Worm (Caenorhabditis elegans) whole organism, dauer: ENCODE results near the gene C15F1.1.

ENCODE experiments used
- unc-62 ChIP-seq: sonication (generic microtip); optimal IDR thresholded peaks from 2 replicates; lab custom pipeline; 2017; ENCODE audit warnings: missing biosample characterization, missing genetic modification reagents, missing genetic modification characterization

C15F1.1 gene

DNA sequence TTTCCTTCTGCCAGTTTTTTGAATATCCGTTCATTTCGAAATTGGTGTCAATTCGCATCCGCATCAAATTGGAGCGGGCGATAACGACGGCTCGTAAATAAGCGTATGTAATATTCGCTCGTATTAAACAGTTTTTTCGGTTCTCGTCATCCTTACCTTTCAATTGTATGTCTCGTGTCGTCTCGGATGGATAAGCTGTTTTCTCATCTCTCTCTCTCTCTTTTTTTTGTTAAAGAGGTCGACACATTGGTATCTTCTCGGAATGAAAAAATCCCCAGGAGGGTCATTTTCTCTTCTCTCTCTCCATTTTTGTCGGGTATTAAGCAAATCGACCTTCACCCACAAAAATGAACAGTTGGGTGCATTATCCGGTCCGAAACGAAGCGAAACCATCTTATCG lies 10.8 kb upstream of the C15F1.1 start:
- no peak for TF ChIP-seq unc-62

DNA sequence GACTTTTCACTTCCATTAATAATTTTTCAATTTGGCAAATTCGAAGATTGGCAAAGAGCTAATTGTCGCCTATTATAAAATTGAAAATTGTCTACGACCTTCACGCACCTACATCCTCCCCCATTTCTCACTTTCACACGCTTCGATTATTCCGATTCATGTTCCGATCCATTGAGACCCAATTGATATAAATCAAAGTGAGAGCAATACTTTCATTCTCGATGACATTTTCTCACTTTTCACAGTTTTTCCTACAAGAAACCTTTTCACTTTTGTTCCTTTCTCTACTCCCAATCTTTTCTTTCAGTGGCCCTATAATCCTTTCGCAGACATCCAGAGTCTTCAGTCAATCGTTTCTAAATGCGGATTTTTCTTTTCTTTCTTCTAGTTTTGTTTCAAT lies 10.0 kb upstream of the C15F1.1 start, which contains the start of gene C15F1.2:
Gene C15F1.2 (plus strand): TSS at position 308 of the 400 bp plus-strand sequence.
- no peak for TF ChIP-seq unc-62

- no peak for TF ChIP-seq unc-62
Observed at ce11 chrII:6992949-6993348, 3.3 kb downstream of the C15F1.1 start.

- no peak for TF ChIP-seq unc-62
Observed at ce11 chrII:6994677-6995076, 5.0 kb downstream of the C15F1.1 start, which contains the start of gene unc-104. Gene unc-104, plus strand, starts transcription at chrII:6994987.

ce11 chrII:6995583-6995982 lies 5.9 kb downstream of the C15F1.1 start:
- TF ChIP-seq unc-62 = no peak

ce11 chrII:7002956-7003357 lies 13.3 kb downstream of the C15F1.1 start:
- TF ChIP-seq unc-62 = no peak

DNA sequence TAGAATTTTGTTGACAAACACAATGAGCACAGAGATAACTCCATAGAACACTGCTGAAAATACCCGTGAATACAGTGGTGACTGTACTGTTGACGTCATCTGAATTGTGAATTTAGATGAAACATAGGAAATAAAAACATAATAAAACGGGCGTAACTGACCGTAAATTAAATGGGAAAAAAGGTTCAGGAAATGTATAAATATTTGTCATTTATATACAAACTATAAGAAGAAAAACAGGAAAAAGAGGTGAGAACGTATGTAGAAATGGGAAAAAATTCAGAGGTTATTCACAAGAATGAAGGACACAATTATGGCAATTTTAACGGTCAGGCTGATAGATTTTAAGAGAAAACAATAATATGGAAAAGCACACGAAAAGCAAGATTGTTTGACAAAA lies 22.9 kb downstream of the C15F1.1 start, which contains the start of gene sqv-7:
Gene sqv-7 (minus strand): TSS at position 101 of the 400 bp plus-strand sequence.
- no peak for TF ChIP-seq unc-62

DNA sequence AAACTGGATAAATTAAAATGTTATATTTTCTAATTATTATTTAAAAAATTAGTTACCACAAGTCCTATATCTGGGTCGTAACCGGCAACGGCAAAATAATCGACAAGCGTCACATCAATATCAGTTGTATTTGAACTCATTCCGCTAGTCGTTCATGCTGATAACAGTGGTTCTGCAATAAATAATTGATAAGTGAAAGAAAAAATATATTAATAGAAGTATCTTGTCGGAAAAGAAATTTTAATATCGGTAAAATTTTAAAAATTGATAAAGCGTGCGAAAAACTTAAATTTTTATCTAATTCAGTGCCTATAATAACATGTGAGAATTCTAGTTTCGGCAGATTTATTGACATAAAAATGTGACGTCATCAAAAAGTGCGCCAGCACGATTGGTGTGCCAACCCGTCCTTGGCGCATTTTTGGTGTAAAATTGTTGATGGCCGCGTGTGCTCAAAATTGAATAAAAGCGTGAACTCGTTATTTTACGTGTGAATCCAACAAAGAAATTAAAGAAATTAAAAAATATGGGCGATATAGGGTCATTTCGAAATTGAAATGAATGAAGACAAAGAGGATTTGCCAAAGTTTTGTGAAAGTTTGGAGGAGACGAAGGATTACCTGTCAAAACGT lies 32.8 kb downstream of the C15F1.1 start, which contains the start of the genes lst-6 and lst-5:
Gene lst-6 (minus strand): TSS at position 140 of the 632 bp plus-strand sequence.
Gene lst-5 (plus strand): TSS at position 544 of the 632 bp plus-strand sequence.
- no peak for TF ChIP-seq unc-62

ce11 chrII:7024897-7025852 lies 35.5 kb downstream of the C15F1.1 start, which contains the start of gene znf-598:
Gene znf-598, plus strand, starts transcription at chrII:7025802.
- no peak for TF ChIP-seq unc-62

- no peak for TF ChIP-seq unc-62
Observed at ce11 chrII:7029524-7029923, 39.8 kb downstream of the C15F1.1 start.

ce11 chrII:7031137-7031697 lies 41.5 kb downstream of the C15F1.1 start:
- no peak for TF ChIP-seq unc-62

ce11 chrII:7037659-7038342 lies 48.1 kb downstream of the C15F1.1 start, which contains the start of gene cin-4:
Gene cin-4, plus strand, starts transcription at chrII:7038292.
- TF ChIP-seq unc-62 = no peak
